Worm (Caenorhabditis elegans): ENCODE results near the gene prkl-1.

DNA sequence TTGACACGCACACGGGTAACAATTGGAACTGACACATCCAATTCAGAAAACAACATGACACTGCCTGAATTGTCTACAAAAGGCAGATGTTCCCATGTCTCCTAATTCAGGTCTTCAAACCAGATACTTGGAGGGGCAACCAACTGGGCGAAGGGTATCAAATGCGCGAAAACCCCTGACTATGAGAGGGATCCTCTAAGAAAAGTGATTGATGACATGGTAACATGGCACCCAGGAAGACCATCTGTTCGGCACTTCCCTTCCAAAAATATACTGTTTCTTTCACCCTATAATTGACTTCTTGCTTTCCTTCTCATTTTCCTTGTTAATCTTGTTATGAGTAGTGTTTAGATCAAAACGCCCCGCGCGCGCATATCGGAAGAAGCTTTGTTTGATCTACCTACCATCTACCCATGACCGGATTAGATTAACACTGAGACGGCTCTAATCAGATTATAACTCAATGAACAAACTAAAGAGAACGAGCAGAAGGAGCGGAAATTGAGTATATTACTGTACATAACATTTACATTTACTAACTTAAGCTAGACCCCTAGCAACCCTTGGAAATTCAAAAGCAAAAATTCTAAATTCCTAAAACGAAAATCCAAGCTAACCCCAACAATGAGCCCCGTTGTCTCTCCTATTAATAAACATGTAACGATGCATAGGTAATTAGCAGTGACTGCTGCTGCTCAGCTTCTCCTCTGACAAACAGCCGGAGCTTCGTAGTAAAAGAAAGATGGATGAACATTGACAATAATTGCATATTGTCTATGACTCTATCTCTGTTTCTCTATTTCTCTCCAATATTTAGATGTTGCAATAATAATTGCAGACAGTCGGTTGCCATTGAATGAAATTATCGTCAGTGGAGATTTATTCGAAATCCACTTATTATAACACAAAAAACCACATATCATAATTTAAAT is 2.0 kb downstream of the prkl-1 start:
- no peak for TF ChIP-seq lin-13 (GFP tag; optimal IDR thresholded peaks at IDR 0.05)
- TF ChIP-seq ceh-28 (tag; optimal IDR thresholded peaks at IDR 0.05): no peak
- TF ChIP-seq madf-5 (GFP tag; IDR thresholded peaks at IDR 0.05): no peak
- no peak for TF ChIP-seq ztf-7 (tag; optimal IDR thresholded peaks at IDR 0.05)
- no peak for TF ChIP-seq nhr-77 (tag; optimal IDR thresholded peaks at IDR 0.05)
- no peak for TF ChIP-seq egl-27 (tag; optimal IDR thresholded peaks at IDR 0.05)
- TF ChIP-seq dpl-1 (GFP tag; optimal IDR thresholded peaks at IDR 0.05): no peak
